Fruit fly (Drosophila melanogaster): ENCODE data around the gene CG13875.

DNA sequence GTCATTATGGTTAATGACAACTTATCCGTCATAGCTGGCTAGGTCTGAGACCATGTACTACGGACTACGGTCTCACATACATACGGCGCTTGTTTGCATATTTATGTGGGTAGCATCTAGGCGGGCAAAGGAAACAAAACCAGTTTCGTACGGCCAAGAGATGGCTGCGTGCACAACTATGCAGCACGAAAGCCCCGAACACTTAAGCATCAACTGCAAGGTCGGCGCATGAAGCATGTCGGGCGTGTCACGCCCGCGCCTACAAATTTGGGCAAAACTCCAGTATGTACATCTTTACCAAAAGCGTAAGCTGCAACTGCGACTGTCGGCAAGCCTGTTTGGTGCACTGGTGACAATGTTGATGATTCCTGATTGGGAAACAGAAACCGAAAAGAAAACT, 1.8 kb upstream of the CG13875 start:
- TF ChIP-seq bsh (GFP tag; optimal IDR thresholded peaks at IDR 0.05) (no peak), jigr1 (GFP tag; IDR thresholded peaks at IDR 0.05) (no peak), CG1529 (GFP tag; optimal IDR thresholded peaks at IDR 0.05) (no peak), br (optimal IDR thresholded peaks at IDR 0.05) (no peak), yki (optimal IDR thresholded peaks at IDR 0.05) (no peak), Myb (GFP tag; optimal IDR thresholded peaks at IDR 0.05) (no peak), Max (GFP tag; optimal IDR thresholded peaks at IDR 0.05) (no peak), CG32767 (GFP tag; IDR thresholded peaks at IDR 0.05) (no peak), CG10274 (GFP tag; optimal IDR thresholded peaks at IDR 0.05) (no peak), CG12104 (GFP tag; optimal IDR thresholded peaks at IDR 0.05) (no peak), vnd (GFP tag; IDR thresholded peaks at IDR 0.05; ENCODE audit: partially characterized antibody) (no peak), btn (GFP tag; optimal IDR thresholded peaks at IDR 0.05) (no peak)

All from whole organism, embryonic.